Fruit fly (Drosophila melanogaster) whole organism, embryonic: Measurements from ENCODE around the gene CG11396.

Experiments used
- Asciz ChIP-seq: fragments of 200-800 bp; sonication (Bioruptor generic); optimal IDR thresholded peaks from 2 replicates; lab custom pipeline; 2017; ENCODE audit warnings: missing biosample characterization, mild to moderate bottlenecking, missing genetic modification characterization, missing genetic modification reagents
- C15 ChIP-seq: fragments of 200-800 bp; sonication (Bioruptor generic); IDR thresholded peaks from 3 replicates; pipeline ENCODE4 v1.3.6; 2022; ENCODE audit warnings: missing biosample characterization, missing genetic modification characterization
- CG11398 ChIP-seq: fragments of 200-800 bp; sonication (Bioruptor generic); optimal IDR thresholded peaks from 2 replicates; lab custom pipeline; 2016; ENCODE audit warnings: missing biosample characterization, missing genetic modification characterization
- CG12659 ChIP-seq: fragments of 200-800 bp; sonication (Bioruptor generic); optimal IDR thresholded peaks from 3 replicates; lab custom pipeline; 2017; ENCODE audit warnings: mild to moderate bottlenecking, missing biosample characterization, missing genetic modification reagents, missing genetic modification characterization
- CG13894 ChIP-seq: fragments of 200-800 bp; sonication (Bioruptor generic); optimal IDR thresholded peaks from 3 replicates; lab custom pipeline; 2018; ENCODE audit warnings: missing biosample characterization, mild to moderate bottlenecking, missing genetic modification characterization, moderate library complexity
- CG14050 ChIP-seq: fragments of 200-800 bp; sonication (Bioruptor generic); IDR thresholded peaks from 3 replicates; pipeline ENCODE4 v1.3.6; 2022; ENCODE audit warnings: missing biosample characterization, missing genetic modification characterization
- CG15011 ChIP-seq: fragments of 200-800 bp; sonication (Bioruptor generic); optimal IDR thresholded peaks from 3 replicates; lab custom pipeline; 2018; ENCODE audit warnings: missing biosample characterization, mild to moderate bottlenecking, missing genetic modification characterization
- CG16815 ChIP-seq: fragments of 200-800 bp; sonication (Bioruptor generic); optimal IDR thresholded peaks from 3 replicates; lab custom pipeline; 2017; ENCODE audit warnings: missing biosample characterization, mild to moderate bottlenecking, missing genetic modification characterization
- CG2889 ChIP-seq: fragments of 200-800 bp; sonication (Bioruptor generic); IDR thresholded peaks from 3 replicates; pipeline ENCODE4 v1.3.6; 2022; ENCODE audit warnings: missing biosample characterization, missing genetic modification characterization
- CG31224 ChIP-seq: fragments of 200-800 bp; sonication (Bioruptor generic); IDR thresholded peaks from 2 replicates; pipeline ENCODE4 v1.3.6; 2022; ENCODE audit warnings: missing biosample characterization, missing genetic modification characterization
- CG32532 ChIP-seq: fragments of 200-800 bp; sonication (Bioruptor generic); IDR thresholded peaks from 2 replicates; pipeline ENCODE4 v1.3.6; 2022; ENCODE audit warnings: missing biosample characterization, missing genetic modification characterization
- CG3847 ChIP-seq: fragments of 200-800 bp; sonication (Bioruptor generic); IDR thresholded peaks from 2 replicates; pipeline ENCODE4 v1.3.6; 2022; ENCODE audit warnings: missing biosample characterization, missing genetic modification characterization
- CG6272 ChIP-seq: fragments of 200-800 bp; sonication (Bioruptor generic); IDR thresholded peaks from 2 replicates; pipeline ENCODE4 v1.3.6; 2022; ENCODE audit warnings: missing biosample characterization, missing genetic modification characterization
- CG8359 ChIP-seq: fragments of 200-800 bp; sonication (Bioruptor generic); optimal IDR thresholded peaks from 2 replicates; lab custom pipeline; 2017; ENCODE audit warnings: missing biosample characterization, mild to moderate bottlenecking, missing genetic modification characterization, borderline replicate concordance
- CG8944 ChIP-seq: fragments of 200-800 bp; sonication (Bioruptor generic); optimal IDR thresholded peaks from 3 replicates; lab custom pipeline; 2016; ENCODE audit warnings: missing biosample characterization, missing genetic modification characterization
- CG9727 ChIP-seq: fragments of 200-800 bp; sonication (Bioruptor generic); optimal IDR thresholded peaks from 3 replicates; lab custom pipeline; 2017; ENCODE audit warnings: missing biosample characterization, mild to moderate bottlenecking, missing genetic modification characterization
- Camta ChIP-seq: fragments of 200-800 bp; sonication (Bioruptor generic); optimal IDR thresholded peaks from 2 replicates; lab custom pipeline; 2016; ENCODE audit warnings: missing biosample characterization, missing genetic modification characterization
- D ChIP-seq, 2 experiments: fragments of 200-800 bp in 1 of 2; fragments of >200 bp in 1 of 2; sonication (Bioruptor generic) in 1 of 2; optimal IDR thresholded peaks; 2 replicates in 1 of 2; 3 replicates in 1 of 2; lab custom pipeline; 2017; ENCODE audit warnings: mild to moderate bottlenecking in 1 of 2, missing biosample characterization in 1 of 2, missing genetic modification characterization in 1 of 2, missing genetic modification reagents in 1 of 2
- Dip2 ChIP-seq: fragments of 200-800 bp; sonication (Bioruptor generic); IDR thresholded peaks from 2 replicates; pipeline ENCODE4 v1.3.6; 2022; ENCODE audit warnings: missing biosample characterization, missing genetic modification characterization
- Dp ChIP-seq: fragments of 200-800 bp; sonication (Bioruptor generic); optimal IDR thresholded peaks from 2 replicates; lab custom pipeline; 2018; ENCODE audit warnings: missing biosample characterization, mild to moderate bottlenecking, missing genetic modification characterization, moderate library complexity
- Dref ChIP-seq: fragments of 200-800 bp; sonication (Bioruptor generic); IDR thresholded peaks from 2 replicates; pipeline ENCODE4 v1.3.6; 2022; ENCODE audit warnings: missing biosample characterization, missing genetic modification characterization
- HHEX ChIP-seq: fragments of 200-800 bp; sonication (Bioruptor generic); optimal IDR thresholded peaks from 3 replicates; lab custom pipeline; 2017; ENCODE audit warnings: missing biosample characterization, mild to moderate bottlenecking, missing genetic modification characterization, missing genetic modification reagents
- HLH54F ChIP-seq: fragments of 200-800 bp; sonication (Bioruptor generic); optimal IDR thresholded peaks from 3 replicates; lab custom pipeline; 2016; ENCODE audit warnings: missing biosample characterization, missing genetic modification characterization
- Hr3 ChIP-seq: fragments of 200-800 bp; sonication (Bioruptor generic); optimal IDR thresholded peaks from 3 replicates; lab custom pipeline; 2016; ENCODE audit warnings: missing biosample characterization, missing genetic modification characterization
- Hsf ChIP-seq: fragments of 200-800 bp; sonication (Bioruptor generic); optimal IDR thresholded peaks from 3 replicates; lab custom pipeline; 2016; ENCODE audit warnings: missing biosample characterization, missing genetic modification characterization
- Med ChIP-seq: fragments of 200-800 bp; sonication (Bioruptor generic); peaks from one replicate; lab custom pipeline; 2016; ENCODE audit warnings: missing biosample characterization, missing genetic modification characterization, mild to moderate bottlenecking, inconsistent platforms, moderate library complexity
- Nf-YA ChIP-seq: fragments of 200-800 bp; sonication (Bioruptor generic); IDR thresholded peaks from 2 replicates; pipeline ENCODE4 v1.3.6; 2022; ENCODE audit warnings: missing biosample characterization, missing genetic modification characterization
- Ravus ChIP-seq: fragments of 200-800 bp; sonication (Bioruptor generic); IDR thresholded peaks from 2 replicates; pipeline ENCODE4 v1.3.6; 2022; ENCODE audit warnings: missing biosample characterization, missing genetic modification characterization
- Rfx ChIP-seq: fragments of 200-800 bp; sonication (Bioruptor generic); IDR thresholded peaks from 2 replicates; pipeline ENCODE4 v1.3.6; 2022; ENCODE audit warnings: missing biosample characterization, missing genetic modification characterization
- Side ChIP-seq: fragments of 200-800 bp; sonication (Bioruptor generic); optimal IDR thresholded peaks from 2 replicates; lab custom pipeline; 2016; ENCODE audit warnings: missing biosample characterization, missing genetic modification characterization
- Usf ChIP-seq: fragments of 200-800 bp; sonication (Bioruptor generic); optimal IDR thresholded peaks from 2 replicates; lab custom pipeline; 2017; ENCODE audit warnings: missing genotype, missing biosample characterization, missing genetic modification characterization
- ash1 ChIP-seq: fragments of 200-800 bp; sonication (Bioruptor generic); optimal IDR thresholded peaks from 2 replicates; lab custom pipeline; 2018; ENCODE audit warnings: missing biosample characterization, mild to moderate bottlenecking, missing genetic modification characterization
- bigmax ChIP-seq: fragments of 200-800 bp; sonication (Bioruptor generic); optimal IDR thresholded peaks from 2 replicates; lab custom pipeline; 2018; ENCODE audit warnings: missing biosample characterization, mild to moderate bottlenecking, missing genetic modification characterization
- btn ChIP-seq: fragments of 200-800 bp; sonication (Bioruptor generic); optimal IDR thresholded peaks from 2 replicates; lab custom pipeline; 2016; ENCODE audit warnings: missing biosample characterization, missing genetic modification characterization
- chif ChIP-seq, 2 experiments: fragments of 200-800 bp; sonication (Bioruptor generic); optimal IDR thresholded peaks; 3 replicates each; lab custom pipeline; 2016; ENCODE audit warnings: missing biosample characterization in 2 of 2, missing genetic modification characterization in 2 of 2
- dan ChIP-seq: fragments of 200-800 bp; sonication (Bioruptor generic); IDR thresholded peaks from 2 replicates; pipeline ENCODE4 v1.3.6; 2022; ENCODE audit warnings: missing biosample characterization, missing genetic modification characterization
- dmrt99B ChIP-seq: fragments of 200-800 bp; sonication (Bioruptor generic); optimal IDR thresholded peaks from 2 replicates; lab custom pipeline; 2018; ENCODE audit warnings: missing biosample characterization, mild to moderate bottlenecking, missing genetic modification characterization, moderate library complexity
- esg ChIP-seq: fragments of 200-800 bp; sonication (Bioruptor generic); conservative IDR thresholded peaks from 2 replicates; pipeline ENCODE4 v1.3.6; 2022; ENCODE audit warnings: missing biosample characterization, missing genetic modification characterization
- ham ChIP-seq: fragments of 200-800 bp; sonication (Bioruptor generic); IDR thresholded peaks from 2 replicates; pipeline ENCODE4 v1.3.6; 2022; ENCODE audit warnings: missing biosample characterization, missing genetic modification characterization
- lov ChIP-seq, 2 experiments: fragments of 200-800 bp in 1 of 2; fragments of >200 bp in 1 of 2; sonication (Bioruptor generic) in 1 of 2; IDR thresholded peaks in 1 of 2; optimal IDR thresholded peaks in 1 of 2; 2 replicates in 1 of 2; 3 replicates in 1 of 2; pipeline versions ENCODE4 v1.3.6 to Lab custom; 2017 to 2022; ENCODE audit warnings: missing biosample characterization in 1 of 2, missing genetic modification characterization in 1 of 2
- pan ChIP-seq, 4 experiments: fragments of >200 bp in 3 of 4; fragments of 200-800 bp in 1 of 4; sonication (Bioruptor generic) in 1 of 4; optimal IDR thresholded peaks in 3 of 4; IDR thresholded peaks in 1 of 4; 2 replicates each; pipeline versions ENCODE4 v1.3.6 to Lab custom; 2017 to 2022; ENCODE audit warnings: missing biosample characterization in 2 of 4, missing genetic modification characterization in 2 of 4, mixed read lengths in 1 of 4
- pita ChIP-seq: fragments of 200-800 bp; sonication (Bioruptor generic); optimal IDR thresholded peaks from 2 replicates; lab custom pipeline; 2017; ENCODE audit warnings: missing biosample characterization, mild to moderate bottlenecking, missing genetic modification characterization
- pnt ChIP-seq: fragments of 200-800 bp; sonication (Bioruptor generic); optimal IDR thresholded peaks from 3 replicates; lab custom pipeline; 2016; ENCODE audit warnings: missing biosample characterization, missing genetic modification characterization
- stc ChIP-seq: fragments of 200-800 bp; sonication (Bioruptor generic); IDR thresholded peaks from 2 replicates; pipeline ENCODE4 v1.3.6; 2022; ENCODE audit warnings: missing biosample characterization, missing genetic modification characterization
- toy ChIP-seq: fragments of 200-800 bp; sonication (Bioruptor generic); IDR thresholded peaks from 2 replicates; pipeline ENCODE4 v1.3.6; 2022; ENCODE audit warnings: missing biosample characterization, missing genetic modification characterization
- tx ChIP-seq: fragments of 200-800 bp; sonication (Bioruptor generic); optimal IDR thresholded peaks from 2 replicates; lab custom pipeline; 2016; ENCODE audit warnings: missing biosample characterization, missing genetic modification characterization
- usp ChIP-seq: fragments of >200 bp; optimal IDR thresholded peaks from 2 replicates; lab custom pipeline; 2017; ENCODE audit warnings: missing biosample characterization, missing genetic modification characterization
- wek ChIP-seq: fragments of 200-800 bp; sonication (Bioruptor generic); optimal IDR thresholded peaks from 3 replicates; lab custom pipeline; 2018; ENCODE audit warnings: missing biosample characterization, mild to moderate bottlenecking, missing genetic modification characterization, moderate library complexity

Gene CG11396

dm6 chr3L:20826950-20827910, 39.3 kb upstream of the CG11396 start (continued):
- TF ChIP-seq CG14050 (GFP tag; lab: Robert Waterston, UW) (no peak), Asciz (peak; percentile 13), Hsf (peak; percentile 15), CG8359 (GFP tag; lab: Kevin White, UChicago) (no peak), tx (GFP tag; lab: Kevin White, UChicago) (no peak), dan (GFP tag; lab: Robert Waterston, UW) (no peak), dmrt99B (tag; lab: Kevin White, UChicago) (no peak), Dref (GFP tag; lab: Robert Waterston, UW) (no peak), CG16815 (GFP tag; lab: Kevin White, UChicago) (no peak), esg (peak; percentile 28; the same call in 1 of the 2 replicates), chif (GFP tag; optimal IDR thresholded peaks at IDR 0.05; lab: Kevin White, UChicago) (no peak), CG13894 (no peak), ham (GFP tag; lab: Robert Waterston, UW) (no peak), Med (GFP tag; lab: Kevin White, UChicago) (no peak), ash1 (GFP tag; lab: Kevin White, UChicago) (no peak), Dip2 (no peak), stc (GFP tag; lab: Robert Waterston, UW) (no peak; the same call in 1 of the 2 replicates), CG3847 (GFP tag; lab: Robert Waterston, UW) (no peak), Rfx (GFP tag; lab: Robert Waterston, UW) (peak; percentile 59; the same call in 1 of the 2 replicates), toy (GFP tag; lab: Robert Waterston, UW) (no peak), Dp (no peak), btn (GFP tag; lab: Kevin White, UChicago) (no peak), CG2889 (GFP tag; lab: Robert Waterston, UW) (0 out of 3 replicates have a peak, but pooled peaks have one; percentile 34), D (optimal IDR thresholded peaks at IDR 0.05; lab: Kevin White, UChicago) (no peak), D (GFP tag; optimal IDR thresholded peaks at IDR 0.05; lab: Kevin White, UChicago) (no peak), bigmax (no peak), HLH54F (GFP tag; lab: Kevin White, UChicago) (no peak), CG11398 (no peak), pita (GFP tag; lab: Kevin White, UChicago) (no peak), Usf (GFP tag; lab: Kevin White, UChicago) (no peak), CG32532 (no peak; the same call in 1 of the 2 replicates), HHEX (GFP tag; lab: Kevin White, UChicago) (no peak), Side (GFP tag; lab: Kevin White, UChicago) (no peak), pnt (GFP tag; lab: Kevin White, UChicago) (no peak), CG12659 (GFP tag; lab: Kevin White, UChicago) (no peak), Camta (GFP tag; lab: Kevin White, UChicago) (no peak), CG31224 (no peak), Hr3 (peak; percentile 16), lov (optimal IDR thresholded peaks at IDR 0.05; lab: Kevin White, UChicago) (no peak), lov (GFP tag; IDR thresholded peaks at IDR 0.05; lab: Robert Waterston, UW) (no peak), usp (no peak), CG9727 (GFP tag; lab: Kevin White, UChicago) (peak; percentile 46), CG15011 (GFP tag; lab: Kevin White, UChicago) (no peak), Nf-YA (GFP tag; lab: Robert Waterston, UW) (no peak), CG6272 (GFP tag; lab: Robert Waterston, UW) (no peak), wek (no peak), C15 (GFP tag; lab: Robert Waterston, UW) (0 out of 3 replicates have a peak, but pooled peaks have one; percentile 43), CG8944 (GFP tag; lab: Kevin White, UChicago) (no peak), pan (optimal IDR thresholded peaks at IDR 0.05; lab: Kevin White, UChicago) (no peak), pan (GFP tag; optimal IDR thresholded peaks at IDR 0.05 in 1 of 2, IDR thresholded peaks at IDR 0.05 in 1 of 2) (peak in 1 of 2 experiments; percentile 61), Ravus (GFP tag; lab: Robert Waterston, UW) (no peak)
